Fruit fly (Drosophila melanogaster): Measurements from ENCODE around the gene CG5199.
A peak's percentile ranks its signal among the peaks of the same experiment; 100 is the strongest.

Gene CG5199

DNA sequence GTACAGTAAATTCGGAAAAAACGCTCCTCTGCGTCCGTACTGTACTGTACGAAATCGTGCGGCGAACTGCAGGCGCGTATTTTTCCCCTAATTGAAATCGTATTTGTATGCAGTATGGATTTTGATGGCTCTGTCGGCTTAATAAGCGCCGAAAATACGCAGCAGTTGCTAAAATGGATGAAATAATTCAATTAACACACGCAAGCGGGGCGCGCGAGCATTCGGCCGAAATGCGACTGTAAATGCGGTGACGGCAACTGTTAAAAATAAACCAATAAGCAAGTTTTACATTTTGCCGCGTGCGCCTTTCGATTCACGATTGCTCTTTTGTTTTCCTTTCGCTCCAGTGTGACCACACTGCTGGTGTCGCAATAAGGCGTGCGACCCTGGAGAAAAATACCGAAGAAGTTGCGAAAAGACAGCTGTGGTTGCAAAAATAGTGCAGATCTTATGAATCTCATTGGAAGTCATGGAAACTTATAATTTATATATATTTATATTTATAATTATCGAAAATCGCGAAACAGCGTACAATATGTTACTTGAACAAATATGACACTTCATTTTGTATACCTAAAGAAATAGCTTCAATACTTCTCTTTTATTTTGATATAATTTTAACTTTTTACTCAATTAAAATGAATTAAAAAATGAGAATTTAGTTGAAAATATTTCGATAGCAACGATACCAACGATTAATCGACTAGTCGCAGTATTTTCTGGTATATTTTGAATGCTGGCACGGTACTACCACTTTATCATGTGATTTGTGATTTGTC lies 20.5 kb upstream of the CG5199 start, which contains the start of the genes CG32428 and CG5969 (continued):
- TF ChIP-seq cwo (GFP tag; optimal IDR thresholded peaks at IDR 0.05) (peak; percentile 56), CG9876 (GFP tag; optimal IDR thresholded peaks at IDR 0.05) (no peak), NFAT (GFP tag; IDR thresholded peaks at IDR 0.05) (peak; percentile 71), Dbx (GFP tag; IDR thresholded peaks at IDR 0.05) (peak; percentile 73; the same call in 2 of the 3 replicates), CG17612 (GFP tag; IDR thresholded peaks at IDR 0.05) (no peak), Lpt (GFP tag; optimal IDR thresholded peaks at IDR 0.05) (no peak), insv (GFP tag; optimal IDR thresholded peaks at IDR 0.05) (peak in 1 of 2 experiments; percentile 70), slbo (GFP tag; IDR thresholded peaks at IDR 0.05) (peak; percentile 89), knrl (GFP tag; IDR thresholded peaks at IDR 0.05; ENCODE audit: partially characterized antibody) (no peak), Adf1 (GFP tag; IDR thresholded peaks at IDR 0.05) (no peak), sc (optimal IDR thresholded peaks at IDR 0.05) (no peak), sc (GFP tag; optimal IDR thresholded peaks at IDR 0.05) (no peak), CG30431 (GFP tag; optimal IDR thresholded peaks at IDR 0.05) (peak; percentile 29), CG10267 (tag; optimal IDR thresholded peaks at IDR 0.05) (peak; percentile 60), CG12071 (GFP tag; optimal IDR thresholded peaks at IDR 0.05) (no peak), Nf-YA (GFP tag; IDR thresholded peaks at IDR 0.05) (no peak), CG4617 (GFP tag; optimal IDR thresholded peaks at IDR 0.05; ENCODE audit: borderline replicate concordance) (no peak), CG7745 (tag; optimal IDR thresholded peaks at IDR 0.05) (no peak), CG7987 (GFP tag; optimal IDR thresholded peaks at IDR 0.05) (peak; percentile 12), disco-r (GFP tag; optimal IDR thresholded peaks at IDR 0.05) (no peak), lbe (GFP tag; optimal IDR thresholded peaks at IDR 0.05) (peak; percentile 54), trem (tag; optimal IDR thresholded peaks at IDR 0.05) (peak; percentile 75), dmrt99B (tag; optimal IDR thresholded peaks at IDR 0.05) (peak; percentile 54), CG12744 (GFP tag; optimal IDR thresholded peaks at IDR 0.05) (no peak), Blimp-1 (GFP tag; optimal IDR thresholded peaks at IDR 0.05) (peak; percentile 26), Stat92E (GFP tag; optimal IDR thresholded peaks at IDR 0.05) (no peak), ham (GFP tag; IDR thresholded peaks at IDR 0.05) (no peak), ranshi (GFP tag; IDR thresholded peaks at IDR 0.05) (peak; percentile 57), CG11696 (GFP tag; IDR thresholded peaks at IDR 0.05) (peak; percentile 92), CG32767 (GFP tag; IDR thresholded peaks at IDR 0.05) (no peak), CG12942 (GFP tag; optimal IDR thresholded peaks at IDR 0.05) (peak; percentile 16), fru (optimal IDR thresholded peaks at IDR 0.05) (no peak), dan (GFP tag; IDR thresholded peaks at IDR 0.05) (no peak), klu (GFP tag; IDR thresholded peaks at IDR 0.05) (no peak), jing (GFP tag; optimal IDR thresholded peaks at IDR 0.05) (no peak), danr (GFP tag; IDR thresholded peaks at IDR 0.05) (no peak), fd96Cb (tag; optimal IDR thresholded peaks at IDR 0.05) (peak; percentile 51), CG4854 (GFP tag; optimal IDR thresholded peaks at IDR 0.05) (no peak), eyg (GFP tag; optimal IDR thresholded peaks at IDR 0.05) (no peak), bigmax (GFP tag; optimal IDR thresholded peaks at IDR 0.05) (no peak), Ptx1 (GFP tag; IDR thresholded peaks at IDR 0.05) (peak; percentile 70), Gsc (GFP tag; IDR thresholded peaks at IDR 0.05) (no peak), CG18476 (GFP tag; optimal IDR thresholded peaks at IDR 0.05) (no peak), Opbp (GFP tag; IDR thresholded peaks at IDR 0.05; ENCODE audit: partially characterized antibody) (0 out of 3 replicates have a peak, but pooled peaks have one; percentile 5), CG4282 (GFP tag; optimal IDR thresholded peaks at IDR 0.05) (no peak), pzg (GFP tag; optimal IDR thresholded peaks at IDR 0.05) (peak; percentile 62), Hr51 (GFP tag; optimal IDR thresholded peaks at IDR 0.05) (peak; percentile 0 to 79), PHDP (tag; optimal IDR thresholded peaks at IDR 0.05) (peak; percentile 64), Gug (GFP tag; IDR thresholded peaks at IDR 0.05) (peak; percentile 50; the same call in 3 of the 4 replicates), CG12769 (tag; optimal IDR thresholded peaks at IDR 0.05) (no peak)
